Worm (Caenorhabditis elegans) whole organism, early embryonic: ENCODE measurements around the gene erg-28.

Experiments
- B0310.2 ChIP-seq: sonication (generic microtip); optimal IDR thresholded peaks from 2 replicates; lab custom pipeline; 2016; ENCODE audit warnings: mild to moderate bottlenecking, missing genetic modification characterization, missing compliant biosample characterization
- aly-1 ChIP-seq: sonication (generic microtip); optimal IDR thresholded peaks from 2 replicates; lab custom pipeline; 2016; ENCODE audit warnings: missing genetic modification characterization, missing compliant biosample characterization
- ama-1 ChIP-seq: fragments of 150-350 bp; optimal IDR thresholded peaks from 2 replicates; lab custom pipeline; 2014
- ceh-13 ChIP-seq: fragments of 200-800 bp; sonication (Bioruptor generic); optimal IDR thresholded peaks from 2 replicates; lab custom pipeline; 2018; ENCODE audit warnings: mild to moderate bottlenecking, missing genetic modification characterization, missing compliant biosample characterization
- ceh-36 ChIP-seq: sonication (generic microtip); optimal IDR thresholded peaks from 2 replicates; lab custom pipeline; 2016; ENCODE audit warnings: missing genetic modification characterization, inconsistent platforms, missing compliant biosample characterization
- ets-7 ChIP-seq: sonication (generic microtip); optimal IDR thresholded peaks from 2 replicates; lab custom pipeline; 2016; ENCODE audit warnings: missing genotype, missing genetic modification characterization, missing compliant biosample characterization
- flt-1 ChIP-seq: fragments of 200-800 bp; sonication (Bioruptor generic); IDR thresholded peaks from 2 replicates; pipeline ENCODE4 v1.3.6; 2022; ENCODE audit warnings: missing genetic modification characterization, missing compliant biosample characterization
- hmbx-1 ChIP-seq: sonication (generic microtip); optimal IDR thresholded peaks from 2 replicates; lab custom pipeline; 2016; ENCODE audit warnings: mild to moderate bottlenecking, missing genetic modification characterization, missing compliant biosample characterization
- hmg-4 ChIP-seq: fragments of 200-800 bp; sonication (Bioruptor generic); optimal IDR thresholded peaks from 2 replicates; lab custom pipeline; 2018; ENCODE audit warnings: mild to moderate bottlenecking, missing genetic modification characterization, missing compliant biosample characterization
- hnd-1 ChIP-seq: sonication (generic microtip); optimal IDR thresholded peaks from 2 replicates; lab custom pipeline; 2016; ENCODE audit warnings: missing genetic modification characterization, missing compliant biosample characterization
- scrt-1 ChIP-seq: fragments of 200-800 bp; sonication (Bioruptor generic); IDR thresholded peaks from 2 replicates; pipeline ENCODE4 v1.3.6; 2022; ENCODE audit warnings: missing genetic modification characterization, missing compliant biosample characterization
- sea-1 ChIP-seq: fragments of 200-800 bp; sonication (Bioruptor generic); conservative IDR thresholded peaks from 2 replicates; pipeline ENCODE4 v1.3.6; 2022; ENCODE audit warnings: missing genetic modification characterization, missing compliant biosample characterization
- tbx-37 ChIP-seq: fragments of 200-800 bp; sonication (Bioruptor generic); conservative IDR thresholded peaks from 2 replicates; pipeline ENCODE4 v1.3.6; 2022; ENCODE audit warnings: missing genetic modification reagents, missing genetic modification characterization, missing compliant biosample characterization
- tra-4 ChIP-seq: sonication (generic microtip); optimal IDR thresholded peaks from 2 replicates; lab custom pipeline; 2017; ENCODE audit warnings: missing genetic modification characterization, missing compliant biosample characterization

DNA sequence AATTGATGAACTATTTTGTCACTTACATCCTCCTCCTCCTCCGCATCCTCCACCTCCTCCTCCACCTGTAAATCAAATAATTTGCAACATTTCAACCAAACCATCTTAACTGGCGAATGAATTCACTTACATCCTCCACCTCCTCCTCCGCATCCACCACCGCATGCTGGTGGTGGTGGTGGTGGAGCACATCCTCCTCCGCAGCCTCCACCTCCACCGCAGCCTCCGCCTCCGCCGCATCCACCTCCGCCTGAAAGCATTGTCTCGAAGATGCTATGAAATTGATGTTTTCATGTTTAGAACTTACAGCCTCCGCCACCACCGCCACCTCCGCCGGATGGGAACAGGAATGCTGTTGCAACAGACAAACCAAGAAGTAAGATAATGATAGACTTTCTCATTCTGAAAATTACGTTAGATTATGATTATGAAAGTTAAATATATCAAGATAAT is 30.7 kb upstream of the erg-28 start, which contains the start of gene grl-23:
- TF ChIP-seq sea-1 = no peak
- no peak for TF ChIP-seq hmg-4 (GFP tag; lab: Kevin White, UChicago)
- no peak for TF ChIP-seq tra-4
- no peak for TF ChIP-seq flt-1 (GFP tag; lab: Robert Waterston, UW)
- TF ChIP-seq tbx-37 (GFP tag; lab: Robert Waterston, UW) = no peak
- TF ChIP-seq ama-1 (lab: Kevin White, UChicago) = no peak
- TF ChIP-seq hnd-1 (tag; lab: Kevin White, UChicago) = no peak
- TF ChIP-seq scrt-1 (GFP tag; lab: Robert Waterston, UW) = no peak
- no peak for TF ChIP-seq aly-1 (tag; lab: Kevin White, UChicago)
- no peak for TF ChIP-seq ceh-13 (GFP tag; lab: Kevin White, UChicago)
- TF ChIP-seq ets-7 (tag; lab: Kevin White, UChicago) = no peak
- TF ChIP-seq ceh-36 (tag; lab: Kevin White, UChicago) = no peak
- no peak for TF ChIP-seq hmbx-1 (tag; lab: Kevin White, UChicago)
- no peak for TF ChIP-seq B0310.2 (tag; lab: Kevin White, UChicago)
